Worm (Caenorhabditis elegans) whole organism, early embryonic: Measurements from ENCODE around the gene F56D2.2.

Experiments used
- B0310.2 ChIP-seq: sonication (generic microtip); optimal IDR thresholded peaks from 2 replicates; lab custom pipeline; 2016; ENCODE audit warnings: mild to moderate bottlenecking, missing genetic modification characterization, missing compliant biosample characterization
- F13C5.2 ChIP-seq: sonication (generic microtip); optimal IDR thresholded peaks from 2 replicates; lab custom pipeline; 2017; ENCODE audit warnings: mild to moderate bottlenecking, missing genetic modification characterization, inconsistent platforms, missing compliant biosample characterization
- aly-1 ChIP-seq: sonication (generic microtip); optimal IDR thresholded peaks from 2 replicates; lab custom pipeline; 2016; ENCODE audit warnings: missing genetic modification characterization, missing compliant biosample characterization
- ama-1 ChIP-seq: fragments of 150-350 bp; optimal IDR thresholded peaks from 2 replicates; lab custom pipeline; 2014
- ceh-36 ChIP-seq: sonication (generic microtip); optimal IDR thresholded peaks from 2 replicates; lab custom pipeline; 2016; ENCODE audit warnings: missing genetic modification characterization, inconsistent platforms, missing compliant biosample characterization
- ets-7 ChIP-seq: sonication (generic microtip); optimal IDR thresholded peaks from 2 replicates; lab custom pipeline; 2016; ENCODE audit warnings: missing genotype, missing genetic modification characterization, missing compliant biosample characterization
- flt-1 ChIP-seq: fragments of 200-800 bp; sonication (Bioruptor generic); IDR thresholded peaks from 2 replicates; pipeline ENCODE4 v1.3.6; 2022; ENCODE audit warnings: missing genetic modification characterization, missing compliant biosample characterization
- hmbx-1 ChIP-seq: sonication (generic microtip); optimal IDR thresholded peaks from 2 replicates; lab custom pipeline; 2016; ENCODE audit warnings: mild to moderate bottlenecking, missing genetic modification characterization, missing compliant biosample characterization
- pes-1 ChIP-seq: fragments of 200-800 bp; sonication (Bioruptor generic); IDR thresholded peaks from 2 replicates; pipeline ENCODE4 v1.3.6; 2022; ENCODE audit warnings: missing genetic modification reagents, missing genetic modification characterization, missing compliant biosample characterization
- tbx-37 ChIP-seq: fragments of 200-800 bp; sonication (Bioruptor generic); conservative IDR thresholded peaks from 2 replicates; pipeline ENCODE4 v1.3.6; 2022; ENCODE audit warnings: missing genetic modification reagents, missing genetic modification characterization, missing compliant biosample characterization
- tra-4 ChIP-seq: sonication (generic microtip); optimal IDR thresholded peaks from 2 replicates; lab custom pipeline; 2017; ENCODE audit warnings: missing genetic modification characterization, missing compliant biosample characterization

- TF ChIP-seq ceh-36 (tag; lab: Kevin White, UChicago), result no peak
- TF ChIP-seq ets-7 (tag; lab: Kevin White, UChicago), result no peak
- TF ChIP-seq ama-1 (lab: Kevin White, UChicago), result no peak
- no peak for TF ChIP-seq F13C5.2
- no peak for TF ChIP-seq pes-1 (GFP tag; lab: Robert Waterston, UW)
- TF ChIP-seq hmbx-1, result no peak
- no peak for TF ChIP-seq B0310.2 (tag; lab: Kevin White, UChicago)
- TF ChIP-seq aly-1 (tag; lab: Kevin White, UChicago), result no peak
- no peak for TF ChIP-seq tbx-37
- TF ChIP-seq flt-1 (GFP tag; lab: Robert Waterston, UW), result no peak
- no peak for TF ChIP-seq tra-4 (tag; lab: Kevin White, UChicago)
Observed at ce11 chrIII:5572806-5573205, 14.3 kb upstream of the F56D2.2 start.
